Fruit fly (Drosophila melanogaster) whole organism, wandering third instar larva: ENCODE data around the gene CG42764.

Experiments
- Abd-B ChIP-seq: fragments of >200 bp; optimal IDR thresholded peaks from 2 replicates; lab custom pipeline; 2017; ENCODE audit warnings: missing biosample characterization, missing genetic modification characterization
- CG32264 ChIP-seq: fragments of 200-800 bp; sonication (Bioruptor generic); optimal IDR thresholded peaks from 2 replicates; lab custom pipeline; 2016; ENCODE audit warnings: missing biosample characterization, missing genetic modification characterization
- CG9705 ChIP-seq: fragments of 200-800 bp; sonication (Bioruptor generic); optimal IDR thresholded peaks from 2 replicates; lab custom pipeline; 2018; ENCODE audit warnings: missing biosample characterization, mild to moderate bottlenecking, missing genetic modification characterization
- CrebA ChIP-seq: fragments of 200-800 bp; sonication (Bioruptor generic); optimal IDR thresholded peaks from 2 replicates; lab custom pipeline; 2016; ENCODE audit warnings: missing biosample characterization, mild to moderate bottlenecking, missing genetic modification characterization, borderline replicate concordance
- Dfd ChIP-seq: fragments of >200 bp; optimal IDR thresholded peaks from 2 replicates; lab custom pipeline; 2017; ENCODE audit warnings: missing biosample characterization, missing genetic modification characterization
- Dif ChIP-seq: fragments of 200-275, 200-300 bp; sonication (Bioruptor generic); optimal IDR thresholded peaks from 2 replicates; lab custom pipeline; 2018; ENCODE audit warnings: missing biosample characterization, missing genetic modification characterization; ENCODE audit not compliant: partially characterized antibody
- GATAd ChIP-seq: sonication (Bioruptor generic); optimal IDR thresholded peaks from 2 replicates; lab custom pipeline; 2016; ENCODE audit warnings: missing biosample characterization, missing genetic modification characterization
- HLH106 ChIP-seq: fragments of 200-800 bp; optimal IDR thresholded peaks from 3 replicates; lab custom pipeline; 2019; ENCODE audit warnings: missing biosample characterization, mild to moderate bottlenecking, missing genetic modification characterization, moderate library complexity
- Hnf4 ChIP-seq: fragments of 200-800 bp; sonication (Bioruptor generic); optimal IDR thresholded peaks from 2 replicates; lab custom pipeline; 2016; ENCODE audit warnings: missing biosample characterization, mild to moderate bottlenecking, missing genetic modification characterization
- Hr78 ChIP-seq: fragments of >200 bp; optimal IDR thresholded peaks from 2 replicates; lab custom pipeline; 2017; ENCODE audit warnings: missing biosample characterization, missing genetic modification characterization
- Hr83 ChIP-seq: fragments of 200-300 bp; sonication (Bioruptor generic); optimal IDR thresholded peaks from 2 replicates; lab custom pipeline; 2016; ENCODE audit warnings: missing biosample characterization, mild to moderate bottlenecking, missing genetic modification characterization, moderate library complexity; ENCODE audit not compliant: poor library complexity, severe bottlenecking
- Jra ChIP-seq: sonication (Bioruptor generic); optimal IDR thresholded peaks from 2 replicates; lab custom pipeline; 2016; ENCODE audit warnings: missing biosample characterization, missing genetic modification characterization
- Mio ChIP-seq: sonication (Bioruptor generic); optimal IDR thresholded peaks from 2 replicates; lab custom pipeline; 2016; ENCODE audit warnings: missing biosample characterization, missing genetic modification characterization
- Myc ChIP-seq: fragments of >200 bp; optimal IDR thresholded peaks from 2 replicates; lab custom pipeline; 2017
- N ChIP-seq: fragments of >200 bp; optimal IDR thresholded peaks from 2 replicates; lab custom pipeline; 2018; ENCODE audit warnings: missing biosample characterization, missing external identifiers, missing genetic modification characterization
- OdsH ChIP-seq: fragments of 200-800 bp; sonication (Bioruptor generic); optimal IDR thresholded peaks from 2 replicates; lab custom pipeline; 2016; ENCODE audit warnings: missing biosample characterization, mild to moderate bottlenecking, missing genetic modification characterization
- Rel ChIP-seq, 2 experiments: fragments of 200-800 bp; sonication (Bioruptor generic) in 1 of 2; optimal IDR thresholded peaks; 2 replicates in 1 of 2; 3 replicates in 1 of 2; lab custom pipeline; 2016 to 2019; ENCODE audit warnings: mild to moderate bottlenecking in 2 of 2, missing biosample characterization in 2 of 2, missing genetic modification characterization in 2 of 2, moderate library complexity in 1 of 2
- Sp1 ChIP-seq: fragments of 200-800 bp; sonication (Bioruptor generic); optimal IDR thresholded peaks from 3 replicates; lab custom pipeline; 2019; ENCODE audit warnings: missing biosample characterization, mild to moderate bottlenecking, missing genetic modification characterization, moderate library complexity
- Vsx2 ChIP-seq: fragments of 200-300, 225-300 bp; sonication (Bioruptor generic); optimal IDR thresholded peaks from 2 replicates; lab custom pipeline; 2018; ENCODE audit warnings: missing biosample characterization, missing genetic modification characterization; ENCODE audit not compliant: partially characterized antibody
- br ChIP-seq: fragments of 200-800 bp; sonication (Bioruptor generic); optimal IDR thresholded peaks from 2 replicates; lab custom pipeline; 2016; ENCODE audit warnings: missing biosample characterization, missing genetic modification characterization
- brk ChIP-seq: fragments of 200-800 bp; sonication (Bioruptor generic); optimal IDR thresholded peaks from 2 replicates; lab custom pipeline; 2016; ENCODE audit warnings: missing biosample characterization, mild to moderate bottlenecking, missing genetic modification characterization
- dl ChIP-seq, 2 experiments: fragments of 175-275, 200-275 bp in 1 of 2; fragments of 200-275 bp in 1 of 2; sonication (Bioruptor generic); optimal IDR thresholded peaks; lab custom pipeline; 2018; ENCODE audit warnings: mild to moderate bottlenecking in 2 of 2, missing biosample characterization in 2 of 2, missing genetic modification characterization in 2 of 2, moderate library complexity in 2 of 2; ENCODE audit not compliant: partially characterized antibody in 2 of 2, insufficient read depth in 1 of 2
- dmrt93B ChIP-seq: fragments of 200-800 bp; sonication (Bioruptor generic); optimal IDR thresholded peaks from 2 replicates; lab custom pipeline; 2018; ENCODE audit warnings: missing biosample characterization, mild to moderate bottlenecking, missing genetic modification characterization
- dsf ChIP-seq: sonication (Bioruptor generic); optimal IDR thresholded peaks from 2 replicates; lab custom pipeline; 2016; ENCODE audit warnings: missing biosample characterization, missing genetic modification characterization, borderline replicate concordance
- ey ChIP-seq: fragments of 200-800 bp; sonication (Bioruptor generic); optimal IDR thresholded peaks from 2 replicates; lab custom pipeline; 2016; ENCODE audit warnings: missing biosample characterization, missing genetic modification characterization
- foxo ChIP-seq, 2 experiments: fragments of 200-800 bp; sonication (Bioruptor generic); optimal IDR thresholded peaks; 2 replicates in 1 of 2; 3 replicates in 1 of 2; lab custom pipeline; 2016 to 2017; ENCODE audit warnings: missing biosample characterization in 2 of 2, missing genetic modification characterization in 2 of 2
- fru ChIP-seq: fragments of 200-800 bp; sonication (Bioruptor generic); optimal IDR thresholded peaks from 3 replicates; lab custom pipeline; 2016; ENCODE audit warnings: missing biosample characterization, mild to moderate bottlenecking, missing genetic modification characterization
- h ChIP-seq: fragments of 200-800 bp; sonication (Bioruptor generic); optimal IDR thresholded peaks from 3 replicates; lab custom pipeline; 2016; ENCODE audit warnings: missing biosample characterization, mild to moderate bottlenecking, missing genetic modification characterization
- jim ChIP-seq: fragments of 175-275, 200-325 bp; sonication (Bioruptor generic); optimal IDR thresholded peaks from 2 replicates; lab custom pipeline; 2016; ENCODE audit warnings: missing biosample characterization, mild to moderate bottlenecking, missing genetic modification characterization
- lola ChIP-seq: fragments of >200 bp; optimal IDR thresholded peaks from 2 replicates; lab custom pipeline; 2017; ENCODE audit warnings: missing biosample characterization, missing genetic modification characterization
- pan ChIP-seq: fragments of >200 bp; optimal IDR thresholded peaks from 2 replicates; lab custom pipeline; 2017
- psq ChIP-seq: fragments of 200-800 bp; sonication (Bioruptor generic); optimal IDR thresholded peaks from 3 replicates; lab custom pipeline; 2017; ENCODE audit warnings: missing biosample characterization, mild to moderate bottlenecking, missing genetic modification characterization, moderate library complexity
- rgr ChIP-seq: fragments of 200-800 bp; sonication (Bioruptor generic); optimal IDR thresholded peaks from 3 replicates; lab custom pipeline; 2016; ENCODE audit warnings: missing biosample characterization, mild to moderate bottlenecking, missing genetic modification characterization
- sage ChIP-seq: fragments of 200-800 bp; sonication (Bioruptor generic); optimal IDR thresholded peaks from 2 replicates; lab custom pipeline; 2016; ENCODE audit warnings: missing biosample characterization, mild to moderate bottlenecking, missing genetic modification characterization
- sv ChIP-seq: fragments of 200-800 bp; sonication (Bioruptor generic); optimal IDR thresholded peaks from 3 replicates; lab custom pipeline; 2016; ENCODE audit warnings: missing biosample characterization, missing genetic modification characterization
- tai ChIP-seq: sonication (Bioruptor generic); optimal IDR thresholded peaks from 2 replicates; lab custom pipeline; 2016; ENCODE audit warnings: missing biosample characterization, missing genetic modification characterization
- usp ChIP-seq: fragments of >200 bp; optimal IDR thresholded peaks from 2 replicates; lab custom pipeline; 2017; ENCODE audit warnings: missing biosample characterization, missing genetic modification characterization
- woc ChIP-seq: sonication (Bioruptor generic); optimal IDR thresholded peaks from 2 replicates; lab custom pipeline; 2016; ENCODE audit warnings: missing biosample characterization, mild to moderate bottlenecking, missing genetic modification characterization

CG42764 gene

DNA sequence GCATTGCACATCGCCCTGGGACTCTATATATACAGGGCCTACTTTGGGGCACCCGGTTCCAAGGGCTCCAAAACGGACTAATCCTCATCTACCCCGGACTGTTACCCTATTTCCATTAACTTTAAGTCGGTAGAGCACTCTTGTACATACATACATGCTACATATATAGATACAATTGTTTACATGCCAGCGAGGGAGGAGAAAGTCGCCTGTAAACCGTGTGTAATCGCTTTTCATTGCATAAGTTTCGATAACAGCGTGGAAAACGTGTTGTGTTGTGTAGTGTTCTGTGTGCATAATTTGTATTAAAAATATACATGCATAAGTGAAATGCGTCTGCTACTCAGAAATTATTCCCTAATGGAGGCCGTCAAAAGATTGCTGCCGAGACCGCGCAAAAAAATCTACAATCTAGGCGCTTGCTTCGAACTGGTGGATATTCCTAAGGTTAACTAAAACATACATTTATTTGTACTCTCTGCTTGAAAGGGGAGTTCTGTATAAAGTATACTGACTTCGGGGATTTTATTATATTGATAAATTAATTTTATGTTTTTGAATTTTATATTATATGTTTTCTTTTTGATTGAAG is 8.5 kb upstream of the CG42764 start, which contains the start of gene isoQC:
TSS of gene isoQC (plus strand) at position 270 of the 592 bp plus-strand sequence.
- TF ChIP-seq usp, result no peak
- TF ChIP-seq Dif (GFP tag; lab: Kevin White, UChicago), result no peak
- TF ChIP-seq Rel (GFP tag; optimal IDR thresholded peaks at IDR 0.05; lab: Kevin White, UChicago), result no peak
- TF ChIP-seq Rel (tag; optimal IDR thresholded peaks at IDR 0.05; lab: Kevin White, UChicago), result no peak
- no peak for TF ChIP-seq dl (GFP tag; optimal IDR thresholded peaks at IDR 0.05; lab: Kevin White, UChicago; ENCODE audit: insufficient read depth in 1 of 2, partially characterized antibody in 2 of 2)
- no peak for TF ChIP-seq woc
- no peak for TF ChIP-seq Hr83 (GFP tag; lab: Kevin White, UChicago)
- no peak for TF ChIP-seq N (GFP tag; lab: Kevin White, UChicago)
- no peak for TF ChIP-seq br (GFP tag; lab: Kevin White, UChicago)
- no peak for TF ChIP-seq lola (GFP tag; lab: Kevin White, UChicago)
- TF ChIP-seq dmrt93B (GFP tag; lab: Kevin White, UChicago), result no peak
- TF ChIP-seq jim (GFP tag; lab: Kevin White, UChicago), result no peak
- TF ChIP-seq pan (lab: Kevin White, UChicago), result no peak
- TF ChIP-seq foxo (GFP tag; optimal IDR thresholded peaks at IDR 0.05; lab: Kevin White, UChicago), result no peak
- no peak for TF ChIP-seq tai (GFP tag; lab: Kevin White, UChicago)
- no peak for TF ChIP-seq Myc (lab: Kevin White, UChicago)
- no peak for TF ChIP-seq CG9705 (GFP tag; lab: Kevin White, UChicago)
- TF ChIP-seq rgr, result no peak
- no peak for TF ChIP-seq dsf (GFP tag; lab: Kevin White, UChicago)

DNA sequence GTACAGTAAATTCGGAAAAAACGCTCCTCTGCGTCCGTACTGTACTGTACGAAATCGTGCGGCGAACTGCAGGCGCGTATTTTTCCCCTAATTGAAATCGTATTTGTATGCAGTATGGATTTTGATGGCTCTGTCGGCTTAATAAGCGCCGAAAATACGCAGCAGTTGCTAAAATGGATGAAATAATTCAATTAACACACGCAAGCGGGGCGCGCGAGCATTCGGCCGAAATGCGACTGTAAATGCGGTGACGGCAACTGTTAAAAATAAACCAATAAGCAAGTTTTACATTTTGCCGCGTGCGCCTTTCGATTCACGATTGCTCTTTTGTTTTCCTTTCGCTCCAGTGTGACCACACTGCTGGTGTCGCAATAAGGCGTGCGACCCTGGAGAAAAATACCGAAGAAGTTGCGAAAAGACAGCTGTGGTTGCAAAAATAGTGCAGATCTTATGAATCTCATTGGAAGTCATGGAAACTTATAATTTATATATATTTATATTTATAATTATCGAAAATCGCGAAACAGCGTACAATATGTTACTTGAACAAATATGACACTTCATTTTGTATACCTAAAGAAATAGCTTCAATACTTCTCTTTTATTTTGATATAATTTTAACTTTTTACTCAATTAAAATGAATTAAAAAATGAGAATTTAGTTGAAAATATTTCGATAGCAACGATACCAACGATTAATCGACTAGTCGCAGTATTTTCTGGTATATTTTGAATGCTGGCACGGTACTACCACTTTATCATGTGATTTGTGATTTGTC is 7.4 kb upstream of the CG42764 start, which contains the start of the genes CG32428 and CG5969:
TSS of gene CG32428 (minus strand) at position 703 of the 779 bp plus-strand sequence.
TSS of gene CG5969 (plus strand) at position 763 of the 779 bp plus-strand sequence.
- no peak for TF ChIP-seq dl (GFP tag; optimal IDR thresholded peaks at IDR 0.05; lab: Kevin White, UChicago; ENCODE audit: insufficient read depth in 1 of 2, partially characterized antibody in 2 of 2)
- peak; percentile 32 for TF ChIP-seq GATAd
- no peak for TF ChIP-seq lola (GFP tag; lab: Kevin White, UChicago)
- TF ChIP-seq psq (GFP tag; lab: Kevin White, UChicago), result peak; percentile 91
- TF ChIP-seq CrebA, result peak; percentile 38
- peak; percentile 49 for TF ChIP-seq rgr
- peak; percentile 83 for TF ChIP-seq HLH106 (tag; lab: Kevin White, UChicago)
- peak; percentile 29 for TF ChIP-seq sage (GFP tag; lab: Kevin White, UChicago)
- TF ChIP-seq Jra (GFP tag; lab: Kevin White, UChicago), result peak; percentile 12
- peak; percentile 69 for TF ChIP-seq tai (GFP tag; lab: Kevin White, UChicago)
- peak; percentile 13 for TF ChIP-seq ey
- TF ChIP-seq usp, result no peak
- TF ChIP-seq pan (lab: Kevin White, UChicago), result no peak
- peak; percentile 47 for TF ChIP-seq dmrt93B (GFP tag; lab: Kevin White, UChicago)
- no peak for TF ChIP-seq Rel (GFP tag; optimal IDR thresholded peaks at IDR 0.05; lab: Kevin White, UChicago)
- TF ChIP-seq Rel (tag; optimal IDR thresholded peaks at IDR 0.05; lab: Kevin White, UChicago), result peak; percentile 66
- TF ChIP-seq woc, result peak; percentile 33
- no peak for TF ChIP-seq Vsx2
- TF ChIP-seq Abd-B (GFP tag; lab: Kevin White, UChicago), result no peak
- TF ChIP-seq Sp1 (GFP tag; lab: Kevin White, UChicago), result peak; percentile 66
- no peak for TF ChIP-seq fru (GFP tag; lab: Kevin White, UChicago)
- peak; percentile 57 for TF ChIP-seq brk
- TF ChIP-seq h (GFP tag; lab: Kevin White, UChicago), result peak; percentile 71
- peak; percentile 47 for TF ChIP-seq Hnf4
- no peak for TF ChIP-seq Mio (GFP tag; lab: Kevin White, UChicago)
- no peak for TF ChIP-seq Myc (lab: Kevin White, UChicago)
- no peak for TF ChIP-seq jim (GFP tag; lab: Kevin White, UChicago)
- no peak for TF ChIP-seq Dif (GFP tag; lab: Kevin White, UChicago)
- TF ChIP-seq Dfd, result no peak
- TF ChIP-seq Hr78 (GFP tag; lab: Kevin White, UChicago), result no peak
- peak in 1 of 2 experiments; percentile 71 for TF ChIP-seq foxo (GFP tag; optimal IDR thresholded peaks at IDR 0.05; lab: Kevin White, UChicago)
- no peak for TF ChIP-seq sv
- TF ChIP-seq OdsH (GFP tag; lab: Kevin White, UChicago), result peak; percentile 18
- TF ChIP-seq Hr83 (GFP tag; lab: Kevin White, UChicago), result peak; percentile 38
- no peak for TF ChIP-seq br (GFP tag; lab: Kevin White, UChicago)
- no peak for TF ChIP-seq N (GFP tag; lab: Kevin White, UChicago)
- no peak for TF ChIP-seq dsf (GFP tag; lab: Kevin White, UChicago)
- TF ChIP-seq CG32264 (GFP tag; lab: Kevin White, UChicago), result no peak
- TF ChIP-seq CG9705 (GFP tag; lab: Kevin White, UChicago), result peak; percentile 39
